Worm (Caenorhabditis elegans) whole organism, late embryonic: ENCODE data around the gene npr-17.

Experiments used
- C08G9.2 ChIP-seq: sonication (generic microtip); optimal IDR thresholded peaks from 2 replicates; lab custom pipeline; 2016; ENCODE audit warnings: mild to moderate bottlenecking, missing genetic modification characterization, moderate library complexity, missing compliant biosample characterization
- C38D4.7 ChIP-seq: fragments of 200-800 bp; sonication (Bioruptor generic); optimal IDR thresholded peaks from 2 replicates; lab custom pipeline; 2018; ENCODE audit warnings: mild to moderate bottlenecking, missing genetic modification characterization, moderate library complexity, missing compliant biosample characterization
- K02D7.2 ChIP-seq: sonication (generic microtip); optimal IDR thresholded peaks from 2 replicates; lab custom pipeline; 2017; ENCODE audit warnings: mild to moderate bottlenecking, missing genetic modification characterization, missing compliant biosample characterization
- K09A11.1 ChIP-seq: sonication (generic microtip); optimal IDR thresholded peaks from 2 replicates; lab custom pipeline; 2017; ENCODE audit warnings: antibody characterized with exemption, mild to moderate bottlenecking, missing genetic modification characterization, missing compliant biosample characterization; ENCODE audit not compliant: insufficient read depth
- T23F11.4 ChIP-seq: fragments of 200-800 bp; sonication (Bioruptor generic); optimal IDR thresholded peaks from 2 replicates; lab custom pipeline; 2018; ENCODE audit warnings: mild to moderate bottlenecking, missing genetic modification characterization, missing compliant biosample characterization
- Y22D7AL.16 ChIP-seq: sonication (generic microtip); optimal IDR thresholded peaks from 2 replicates; lab custom pipeline; 2016; ENCODE audit warnings: missing genetic modification characterization, missing compliant biosample characterization
- ahr-1 ChIP-seq: sonication (generic microtip); optimal IDR thresholded peaks from 2 replicates; lab custom pipeline; 2016; ENCODE audit warnings: missing genetic modification characterization, missing compliant biosample characterization
- ama-1 ChIP-seq: fragments of 150-350 bp; optimal IDR thresholded peaks from 2 replicates; lab custom pipeline; 2014
- ceh-2 ChIP-seq: sonication (generic microtip); optimal IDR thresholded peaks from 2 replicates; lab custom pipeline; 2016; ENCODE audit warnings: missing genotype, missing genetic modification characterization, missing compliant biosample characterization
- ceh-22 ChIP-seq: sonication (generic microtip); optimal IDR thresholded peaks from 2 replicates; lab custom pipeline; 2017; ENCODE audit warnings: missing biosample characterization, missing genetic modification characterization
- ceh-24 ChIP-seq: sonication (generic microtip); optimal IDR thresholded peaks from 2 replicates; lab custom pipeline; 2016; ENCODE audit warnings: mild to moderate bottlenecking, missing genetic modification characterization, missing compliant biosample characterization
- ceh-30 ChIP-seq: fragments of 150-350 bp; optimal IDR thresholded peaks from 2 replicates; lab custom pipeline; 2014; ENCODE audit warnings: missing biosample characterization, missing genetic modification characterization
- ceh-31 ChIP-seq: sonication (generic microtip); optimal IDR thresholded peaks from 2 replicates; lab custom pipeline; 2016; ENCODE audit warnings: missing genetic modification characterization, missing compliant biosample characterization
- ceh-34 ChIP-seq: sonication (generic microtip); optimal IDR thresholded peaks from 2 replicates; lab custom pipeline; 2016; ENCODE audit warnings: mild to moderate bottlenecking, missing genetic modification characterization, missing compliant biosample characterization
- ceh-45 ChIP-seq: fragments of 200-800 bp; sonication (Bioruptor generic); IDR thresholded peaks from 2 replicates; pipeline ENCODE4 v1.3.6; 2022; ENCODE audit warnings: missing genetic modification reagents, missing genetic modification characterization, missing compliant biosample characterization
- ceh-48 ChIP-seq: sonication (generic microtip); optimal IDR thresholded peaks from 2 replicates; lab custom pipeline; 2016; ENCODE audit warnings: missing genetic modification characterization, inconsistent platforms, missing compliant biosample characterization
- dve-1 ChIP-seq: sonication (generic microtip); optimal IDR thresholded peaks from 2 replicates; lab custom pipeline; 2017; ENCODE audit warnings: antibody characterized with exemption, mild to moderate bottlenecking, missing genetic modification characterization, missing compliant biosample characterization
- elt-4 ChIP-seq: sonication (generic microtip); optimal IDR thresholded peaks from 2 replicates; lab custom pipeline; 2016; ENCODE audit warnings: missing genetic modification characterization, missing compliant biosample characterization
- ets-4 ChIP-seq: sonication (generic microtip); optimal IDR thresholded peaks from 2 replicates; lab custom pipeline; 2016; ENCODE audit warnings: missing genetic modification characterization, missing compliant biosample characterization
- fkh-10 ChIP-seq: fragments of 150-350 bp; optimal IDR thresholded peaks from 2 replicates; lab custom pipeline; 2014; ENCODE audit warnings: missing biosample characterization, missing genetic modification reagents, missing genetic modification characterization
- gmeb-2 ChIP-seq: sonication (generic microtip); optimal IDR thresholded peaks from 2 replicates; lab custom pipeline; 2016; ENCODE audit warnings: missing genetic modification characterization, inconsistent platforms, missing compliant biosample characterization
- hlh-13 ChIP-seq: fragments of 200-800 bp; sonication (Bioruptor generic); optimal IDR thresholded peaks from 2 replicates; lab custom pipeline; 2018; ENCODE audit warnings: mild to moderate bottlenecking, missing genetic modification characterization, missing compliant biosample characterization
- hlh-15 ChIP-seq: sonication (generic microtip); optimal IDR thresholded peaks from 2 replicates; lab custom pipeline; 2016; ENCODE audit warnings: missing genetic modification characterization, missing compliant biosample characterization
- hlh-30 ChIP-seq: sonication (generic microtip); optimal IDR thresholded peaks from 2 replicates; lab custom pipeline; 2017; ENCODE audit warnings: antibody characterized with exemption, missing genetic modification characterization, missing compliant biosample characterization; ENCODE audit not compliant: insufficient read depth
- hlh-6 ChIP-seq: sonication (generic microtip); optimal IDR thresholded peaks from 2 replicates; lab custom pipeline; 2016; ENCODE audit warnings: missing genotype, missing genetic modification characterization, missing compliant biosample characterization
- madf-2 ChIP-seq: sonication (generic microtip); optimal IDR thresholded peaks from 2 replicates; lab custom pipeline; 2017; ENCODE audit warnings: missing genetic modification characterization, missing compliant biosample characterization
- nfya-1 ChIP-seq: sonication (generic microtip); optimal IDR thresholded peaks from 2 replicates; lab custom pipeline; 2017; ENCODE audit warnings: missing genetic modification characterization, mild to moderate bottlenecking, missing compliant biosample characterization, antibody characterized with exemption, moderate library complexity
- nhr-11 ChIP-seq: fragments of 150-350 bp; optimal IDR thresholded peaks from 2 replicates; lab custom pipeline; 2014; ENCODE audit warnings: missing biosample characterization, missing genetic modification characterization
- nhr-232 ChIP-seq: sonication (generic microtip); optimal IDR thresholded peaks from 2 replicates; lab custom pipeline; 2016; ENCODE audit warnings: missing genetic modification characterization, missing compliant biosample characterization
- npax-4 ChIP-seq: sonication (generic microtip); optimal IDR thresholded peaks from 2 replicates; lab custom pipeline; 2016; ENCODE audit warnings: missing genetic modification characterization, missing compliant biosample characterization
- pag-3 ChIP-seq: sonication (generic microtip); optimal IDR thresholded peaks from 2 replicates; lab custom pipeline; 2016; ENCODE audit warnings: missing compliant biosample characterization, missing genetic modification characterization, borderline replicate concordance
- pat-9 ChIP-seq: fragments of 200-800 bp; sonication (Bioruptor generic); optimal IDR thresholded peaks from 2 replicates; lab custom pipeline; 2018; ENCODE audit warnings: mild to moderate bottlenecking, missing genetic modification characterization, moderate library complexity, missing compliant biosample characterization
- pha-2 ChIP-seq: sonication (generic microtip); optimal IDR thresholded peaks from 2 replicates; lab custom pipeline; 2017; ENCODE audit warnings: mild to moderate bottlenecking, missing genetic modification characterization, missing compliant biosample characterization
- pha-4 ChIP-seq: fragments of 150-350 bp; optimal IDR thresholded peaks from 2 replicates; lab custom pipeline; 2018; ENCODE audit warnings: missing biosample characterization, missing genetic modification reagents, missing genetic modification characterization
- pqm-1 ChIP-seq: sonication (generic microtip); optimal IDR thresholded peaks from 2 replicates; lab custom pipeline; 2016; ENCODE audit warnings: missing genetic modification characterization, missing compliant biosample characterization
- pros-1 ChIP-seq: fragments of 150-350 bp; optimal IDR thresholded peaks from 2 replicates; lab custom pipeline; 2014; ENCODE audit warnings: missing biosample characterization, missing genetic modification reagents, missing genetic modification characterization
- sdc-2 ChIP-seq: sonication (generic microtip); optimal IDR thresholded peaks from 2 replicates; lab custom pipeline; 2016; ENCODE audit warnings: missing genotype, missing genetic modification characterization, missing compliant biosample characterization
- syd-9 ChIP-seq: sonication (generic microtip); optimal IDR thresholded peaks from 2 replicates; lab custom pipeline; 2016; ENCODE audit warnings: mild to moderate bottlenecking, missing genetic modification characterization, moderate library complexity, missing compliant biosample characterization
- tbx-7 ChIP-seq: sonication (generic microtip); optimal IDR thresholded peaks from 2 replicates; lab custom pipeline; 2016; ENCODE audit warnings: missing genotype, missing genetic modification characterization, missing compliant biosample characterization
- unc-3 ChIP-seq, 2 experiments: fragments of 200-800 bp in 1 of 2; sonication (Bioruptor generic) in 1 of 2; sonication (generic microtip) in 1 of 2; conservative IDR thresholded peaks in 1 of 2; optimal IDR thresholded peaks in 1 of 2; 2 replicates each; pipeline versions ENCODE4 v1.3.6 to Lab custom; 2016 to 2022; ENCODE audit warnings: missing compliant biosample characterization in 2 of 2, missing genetic modification characterization in 2 of 2, missing genetic modification reagents in 1 of 2
- unc-55 ChIP-seq: sonication (generic microtip); optimal IDR thresholded peaks from 2 replicates; lab custom pipeline; 2017; ENCODE audit warnings: missing biosample characterization, missing genetic modification reagents, missing genetic modification characterization
- unc-86 ChIP-seq: sonication (generic microtip); optimal IDR thresholded peaks from 2 replicates; lab custom pipeline; 2016; ENCODE audit warnings: missing genetic modification characterization, missing compliant biosample characterization
- zip-5 ChIP-seq: sonication (generic microtip); optimal IDR thresholded peaks from 2 replicates; lab custom pipeline; 2016; ENCODE audit warnings: missing genetic modification characterization, missing compliant biosample characterization
- ztf-16 ChIP-seq: sonication (generic microtip); optimal IDR thresholded peaks from 2 replicates; lab custom pipeline; 2017; ENCODE audit warnings: missing genetic modification characterization, missing compliant biosample characterization

Gene npr-17

ce11 chrIII:8029487-8029886 lies 33.2 kb upstream of the npr-17 start, which contains the start of gene F44B9.8:
Gene F44B9.8 (minus strand): TSS chrIII:8029649.
- TF ChIP-seq unc-55 (GFP tag; lab: Kevin White, UChicago) (no peak), syd-9 (tag; lab: Kevin White, UChicago) (no peak), nfya-1 (tag; lab: Kevin White, UChicago) (peak; percentile 44), nhr-11 (no peak)

ce11 chrIII:8027942-8028341 lies 31.7 kb upstream of the npr-17 start, which contains the start of gene mdt-30:
Gene mdt-30 (minus strand): TSS chrIII:8028042.
- TF ChIP-seq madf-2 (tag; lab: Kevin White, UChicago) = no peak
- no peak for TF ChIP-seq pha-4 (tag; lab: Kevin White, UChicago)
- TF ChIP-seq nhr-232 = no peak

DNA sequence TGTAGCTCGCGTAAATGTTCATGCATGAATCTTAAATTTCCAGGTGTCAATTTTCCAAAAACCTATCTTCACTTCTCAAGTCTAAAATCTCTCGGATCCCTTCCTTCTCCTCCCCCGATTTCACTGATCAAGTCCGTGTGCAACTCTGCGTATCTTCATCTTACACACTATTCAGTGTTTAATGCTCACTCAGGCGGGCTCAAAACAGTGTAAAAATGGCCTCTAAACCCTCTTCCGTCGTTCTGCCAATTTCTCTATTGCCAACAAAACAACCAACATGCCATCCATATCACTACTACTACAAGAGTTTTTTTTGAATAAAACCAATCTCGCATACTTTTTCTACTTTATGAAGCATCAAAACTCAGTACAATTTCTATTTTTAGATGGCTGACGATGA lies 25.8 kb upstream of the npr-17 start, which contains the start of gene F44B9.2:
Gene F44B9.2 (plus strand): TSS at position 387 of the 400 bp plus-strand sequence.
- TF ChIP-seq ahr-1 (tag; lab: Kevin White, UChicago) = no peak
- no peak for TF ChIP-seq elt-4 (tag; lab: Kevin White, UChicago)
- no peak for TF ChIP-seq unc-55 (GFP tag; lab: Kevin White, UChicago)
- TF ChIP-seq unc-86 = no peak
- TF ChIP-seq pat-9 (tag; lab: Kevin White, UChicago) = peak; percentile 5
- no peak for TF ChIP-seq ceh-30
- TF ChIP-seq, all 69 proteins: peak for 1

DNA sequence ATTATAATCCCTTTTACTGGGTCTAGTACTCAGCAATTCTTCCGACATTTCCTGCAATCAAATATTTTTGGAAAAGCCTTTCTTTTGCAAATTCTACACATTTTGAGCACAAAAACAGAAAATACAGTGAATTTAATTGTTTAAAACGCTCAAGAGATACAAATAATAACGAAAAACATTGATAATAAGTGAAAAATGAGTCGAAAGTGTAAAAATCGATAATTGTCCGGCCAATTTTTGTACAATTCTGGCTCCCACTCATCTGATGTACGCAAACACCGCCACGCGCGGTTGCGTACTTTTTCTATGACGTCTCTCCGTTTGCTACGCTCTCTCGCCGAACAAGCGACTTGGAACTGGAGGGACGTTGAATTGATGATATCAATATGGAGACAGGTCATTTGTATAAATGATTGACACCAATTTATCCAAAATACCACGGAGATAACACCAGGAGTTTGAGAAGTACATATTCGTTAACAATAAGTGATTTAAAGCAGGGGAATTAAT lies 24.6 kb upstream of the npr-17 start, which contains the start of gene lin-36:
Gene lin-36 (minus strand): TSS at position 51 of the 510 bp plus-strand sequence.
- TF ChIP-seq nfya-1 (tag; lab: Kevin White, UChicago) (peak; percentile 73), syd-9 (tag; lab: Kevin White, UChicago) (no peak), tbx-7 (no peak), ahr-1 (tag; lab: Kevin White, UChicago) (no peak), sdc-2 (tag; lab: Kevin White, UChicago) (no peak), Y22D7AL.16 (tag; lab: Kevin White, UChicago) (no peak), ceh-34 (tag; lab: Kevin White, UChicago) (no peak), ets-4 (tag; lab: Kevin White, UChicago) (no peak), ceh-2 (no peak), ceh-22 (tag; lab: Kevin White, UChicago) (no peak), hlh-15 (tag; lab: Kevin White, UChicago) (no peak), hlh-6 (tag; lab: Kevin White, UChicago) (no peak), hlh-13 (GFP tag; lab: Kevin White, UChicago) (no peak), ceh-30 (peak; percentile 41), ceh-48 (tag; lab: Kevin White, UChicago) (peak; percentile 98), npax-4 (tag; lab: Kevin White, UChicago) (no peak), C38D4.7 (no peak), ceh-45 (GFP tag; lab: Robert Waterston, UW) (no peak), pat-9 (tag; lab: Kevin White, UChicago) (no peak), nhr-232 (no peak), K02D7.2 (tag; lab: Kevin White, UChicago) (no peak), T23F11.4 (no peak), unc-3 (GFP tag; conservative IDR thresholded peaks at IDR 0.05; lab: Robert Waterston, UW) (no peak), unc-3 (tag; optimal IDR thresholded peaks at IDR 0.05; lab: Kevin White, UChicago) (peak; percentile 25), pha-2 (tag; lab: Kevin White, UChicago) (no peak), pqm-1 (tag; lab: Kevin White, UChicago) (no peak), ceh-31 (peak; percentile 64), hlh-30 (tag; lab: Kevin White, UChicago) (peak; percentile 79), pha-4 (tag; lab: Kevin White, UChicago) (no peak), K09A11.1 (peak; percentile 30), ztf-16 (tag; lab: Kevin White, UChicago) (no peak), zip-5 (tag; lab: Kevin White, UChicago) (no peak), ama-1 (no peak), ceh-24 (tag; lab: Kevin White, UChicago) (no peak), dve-1 (tag; lab: Kevin White, UChicago) (no peak), elt-4 (tag; lab: Kevin White, UChicago) (no peak), madf-2 (tag; lab: Kevin White, UChicago) (no peak), gmeb-2 (tag; lab: Kevin White, UChicago) (no peak), fkh-10 (GFP tag; lab: Kevin White, UChicago) (no peak), pag-3 (tag; lab: Kevin White, UChicago) (no peak), C08G9.2 (tag; lab: Kevin White, UChicago) (no peak), unc-55 (GFP tag; lab: Kevin White, UChicago) (peak; percentile 98), nhr-11 (no peak), pros-1 (tag; lab: Kevin White, UChicago) (no peak)
